Fruit fly (Drosophila melanogaster): ENCODE results near the gene rump.

Gene rump

dm6 chr3R:9510070-9510518 lies at the start of gene rump:
Gene rump (minus strand): TSS chr3R:9510324.
- TF ChIP-seq CG8478 (optimal IDR thresholded peaks at IDR 0.05) (no peak), CTCF (optimal IDR thresholded peaks at IDR 0.05) (no peak)

- no peak for TF ChIP-seq CG8478 (optimal IDR thresholded peaks at IDR 0.05)
- TF ChIP-seq CTCF (optimal IDR thresholded peaks at IDR 0.05), result no peak
Measured at dm6 chr3R:9559413-9560014, 49.4 kb upstream of the rump start, which contains the start of the genes AP-1mu and MBD-like. Gene AP-1mu (minus strand): TSS chr3R:9559525. Gene MBD-like (plus strand): TSS chr3R:9559760.

- TF ChIP-seq CTCF (optimal IDR thresholded peaks at IDR 0.05) (no peak), CG8478 (optimal IDR thresholded peaks at IDR 0.05) (no peak)
Measured at dm6 chr3R:9555334-9555974, 45.3 kb upstream of the rump start, which contains the start of the genes CG9386 and BckdhA. Gene CG9386 (minus strand): TSS chr3R:9555408. Gene BckdhA (plus strand): TSS chr3R:9555785.

- TF ChIP-seq CG8478 (optimal IDR thresholded peaks at IDR 0.05), result no peak
- TF ChIP-seq CTCF (optimal IDR thresholded peaks at IDR 0.05), result no peak
Measured at dm6 chr3R:9551659-9552435, 41.7 kb upstream of the rump start, which contains the start of the genes mura and RnpS1. Gene mura (minus strand): TSS chr3R:9551806. Gene RnpS1 (plus strand): TSS chr3R:9552034.

- TF ChIP-seq CTCF (optimal IDR thresholded peaks at IDR 0.05) (no peak), CG8478 (optimal IDR thresholded peaks at IDR 0.05) (no peak)
Measured at dm6 chr3R:9551013-9551658, 41.0 kb upstream of the rump start.

dm6 chr3R:9550265-9551012 lies 40.3 kb upstream of the rump start:
- no peak for TF ChIP-seq CTCF (optimal IDR thresholded peaks at IDR 0.05)
- TF ChIP-seq CG8478 (optimal IDR thresholded peaks at IDR 0.05), result no peak

dm6 chr3R:9548769-9549168 lies 38.6 kb upstream of the rump start:
- TF ChIP-seq CG8478 (optimal IDR thresholded peaks at IDR 0.05), result no peak
- no peak for TF ChIP-seq CTCF (optimal IDR thresholded peaks at IDR 0.05)

- TF ChIP-seq CG8478 (optimal IDR thresholded peaks at IDR 0.05), result no peak
- TF ChIP-seq CTCF (optimal IDR thresholded peaks at IDR 0.05), result no peak
Measured at dm6 chr3R:9546808-9547381, 36.8 kb upstream of the rump start.

- no peak for TF ChIP-seq CG8478 (optimal IDR thresholded peaks at IDR 0.05)
- TF ChIP-seq CTCF (optimal IDR thresholded peaks at IDR 0.05), result no peak
Measured at dm6 chr3R:9543495-9544180, 33.5 kb upstream of the rump start.

- TF ChIP-seq CG8478 (optimal IDR thresholded peaks at IDR 0.05) (no peak), CTCF (optimal IDR thresholded peaks at IDR 0.05) (no peak)
Measured at dm6 chr3R:9534595-9535217, 24.6 kb upstream of the rump start.

- no peak for TF ChIP-seq CG8478 (optimal IDR thresholded peaks at IDR 0.05)
Measured at dm6 chr3R:9534125-9534496, 24.0 kb upstream of the rump start.

dm6 chr3R:9533181-9534124 lies 23.3 kb upstream of the rump start:
- no peak for TF ChIP-seq CG8478 (optimal IDR thresholded peaks at IDR 0.05)
- TF ChIP-seq CTCF (optimal IDR thresholded peaks at IDR 0.05), result no peak

All from S2 (cell line).